Worm (Caenorhabditis elegans) whole organism, dauer: ENCODE measurements around the gene B0252.5.

Experiments used
- unc-62 ChIP-seq: sonication (generic microtip); optimal IDR thresholded peaks from 2 replicates; lab custom pipeline; 2017; ENCODE audit warnings: missing biosample characterization, missing genetic modification reagents, missing genetic modification characterization

Gene B0252.5

DNA sequence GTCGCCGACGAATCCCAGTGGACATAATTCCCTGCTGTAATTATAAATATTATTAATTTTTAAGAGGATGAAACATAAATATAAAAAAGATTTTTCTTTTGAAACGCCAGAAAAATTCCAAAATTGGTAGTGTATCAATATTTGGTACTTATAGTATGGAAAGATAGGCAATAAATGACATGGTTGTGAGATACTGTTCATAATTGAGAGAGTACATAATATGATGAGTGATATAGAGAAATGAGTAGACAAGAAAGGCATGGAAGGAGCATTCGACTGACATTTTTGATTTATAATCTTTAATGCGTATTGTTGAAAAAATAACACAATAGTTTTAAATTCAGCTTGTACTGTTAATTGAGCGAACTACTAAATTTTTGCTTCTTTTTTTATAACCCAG is 21.2 kb downstream of the B0252.5 start, which contains the start of gene C44B7.11:
Gene C44B7.11, minus strand, starts transcription at position 34 of the 400 bp plus-strand sequence.
- no peak for TF ChIP-seq unc-62 (GFP tag; lab: Kevin White, UChicago)

ce11 chrII:6893589-6894245 is 25.0 kb downstream of the B0252.5 start, which contains the start of gene adal-1:
TSS of gene adal-1 (minus strand) at chrII:6893639.
- no peak for TF ChIP-seq unc-62 (GFP tag; lab: Kevin White, UChicago)

ce11 chrII:6891838-6892237 is 26.8 kb downstream of the B0252.5 start:
- TF ChIP-seq unc-62 (GFP tag; lab: Kevin White, UChicago), result no peak

DNA sequence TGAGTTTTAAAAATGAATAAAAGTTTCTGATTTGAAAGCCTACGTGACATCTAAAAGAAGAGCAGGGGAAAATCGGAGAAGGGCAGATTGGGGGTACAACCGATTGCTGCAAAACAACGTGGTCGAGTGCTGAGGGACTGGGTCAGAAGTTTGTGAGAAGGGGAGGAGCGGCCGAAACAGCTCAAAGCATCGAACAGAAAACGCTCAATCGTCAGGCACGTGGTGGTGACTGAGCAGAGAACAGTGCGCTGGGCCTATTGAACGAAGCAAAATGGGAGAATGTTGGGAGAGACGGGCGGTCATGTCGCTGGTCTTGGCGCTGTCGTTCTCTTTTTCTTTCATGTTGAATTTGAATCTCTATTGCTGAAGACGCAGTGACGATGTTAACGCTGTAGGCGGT is 27.5 kb downstream of the B0252.5 start:
- TF ChIP-seq unc-62 (GFP tag; lab: Kevin White, UChicago), result no peak

- no peak for TF ChIP-seq unc-62 (GFP tag; lab: Kevin White, UChicago)
Observed at ce11 chrII:6890095-6890494, 28.6 kb downstream of the B0252.5 start, which contains the start of gene acer-1. TSS of gene acer-1 (minus strand) at chrII:6890400.

DNA sequence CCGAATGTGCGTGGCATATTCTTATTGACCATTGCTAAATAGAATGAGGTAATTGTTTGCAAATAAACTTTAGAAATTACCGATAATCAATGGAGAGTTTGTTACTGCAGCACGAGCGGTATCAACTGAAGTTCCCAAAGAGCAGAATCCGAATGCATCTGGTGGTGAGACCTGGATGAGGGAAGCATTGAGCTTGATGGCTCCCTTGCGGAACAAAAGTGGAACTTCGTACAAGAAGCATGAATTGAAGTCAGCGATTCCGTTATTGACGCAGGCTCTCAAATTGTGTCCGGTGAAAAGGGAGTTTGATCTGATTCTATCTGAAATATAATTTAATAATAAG is 29.1 kb downstream of the B0252.5 start:
- no peak for TF ChIP-seq unc-62 (GFP tag; lab: Kevin White, UChicago)

- TF ChIP-seq unc-62 (GFP tag; lab: Kevin White, UChicago), result no peak
Observed at ce11 chrII:6888661-6889579, 29.8 kb downstream of the B0252.5 start.

- TF ChIP-seq unc-62 (GFP tag; lab: Kevin White, UChicago), result no peak
Observed at ce11 chrII:6888211-6888610, 30.5 kb downstream of the B0252.5 start.

DNA sequence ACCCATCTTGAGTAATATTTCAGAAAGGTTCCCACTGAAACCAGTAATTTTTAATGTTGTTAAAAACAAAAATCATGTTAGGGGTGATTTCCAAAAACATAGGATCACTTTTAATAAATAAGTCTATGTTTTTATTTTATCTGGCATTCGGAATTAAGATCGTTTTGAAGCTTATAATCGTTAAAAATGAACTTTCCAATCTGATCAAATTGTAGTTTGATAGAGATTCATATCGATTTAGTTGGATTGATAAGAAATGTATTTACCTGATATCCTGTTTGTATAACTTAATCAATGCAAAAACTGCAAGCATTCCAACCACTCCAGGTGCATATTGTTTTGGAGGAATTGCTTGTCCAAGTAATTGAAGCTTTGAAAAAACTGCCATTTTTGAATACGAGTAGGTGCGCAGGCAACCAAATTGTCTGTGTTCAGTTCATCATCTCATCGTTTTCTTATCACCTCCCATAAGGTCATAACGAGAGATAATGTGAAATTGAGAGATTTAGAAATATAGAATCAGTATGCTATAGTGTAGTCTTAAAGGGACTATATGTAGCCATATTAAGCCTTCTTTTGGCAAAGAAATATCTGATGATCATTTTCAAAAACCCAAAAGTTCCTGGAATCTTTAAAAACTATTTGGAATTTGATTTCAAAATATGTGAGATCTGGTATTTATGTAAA is 31.2 kb downstream of the B0252.5 start, which contains the start of gene pmp-2:
Gene pmp-2, minus strand, starts transcription at position 487 of the 687 bp plus-strand sequence.
- no peak for TF ChIP-seq unc-62 (GFP tag; lab: Kevin White, UChicago)

DNA sequence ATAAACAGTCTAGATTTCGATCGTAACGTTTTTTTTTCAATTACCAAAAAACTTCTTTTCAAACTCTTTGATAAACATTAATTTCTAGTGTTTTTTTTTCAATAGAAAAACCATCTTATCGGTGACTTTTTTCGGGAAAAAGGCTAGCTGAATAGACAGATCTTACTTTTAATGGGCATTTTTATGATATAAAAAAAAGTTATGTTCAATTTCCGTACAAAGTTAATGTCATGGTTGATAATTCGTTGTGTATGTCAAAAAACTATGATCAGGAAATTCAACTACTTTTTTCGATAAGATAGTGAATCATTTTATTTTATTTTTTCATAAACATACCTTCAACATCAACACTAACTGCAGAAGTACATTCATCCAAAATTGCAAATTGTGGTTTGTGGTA is 34.1 kb downstream of the B0252.5 start:
- TF ChIP-seq unc-62 (GFP tag; lab: Kevin White, UChicago), result no peak

ce11 chrII:6883716-6884115 is 35.0 kb downstream of the B0252.5 start, which contains the start of gene pmp-1:
TSS of gene pmp-1 (minus strand) at chrII:6883754.
- no peak for TF ChIP-seq unc-62 (GFP tag; lab: Kevin White, UChicago)

ce11 chrII:6882335-6882734 is 36.3 kb downstream of the B0252.5 start:
- no peak for TF ChIP-seq unc-62 (GFP tag; lab: Kevin White, UChicago)

DNA sequence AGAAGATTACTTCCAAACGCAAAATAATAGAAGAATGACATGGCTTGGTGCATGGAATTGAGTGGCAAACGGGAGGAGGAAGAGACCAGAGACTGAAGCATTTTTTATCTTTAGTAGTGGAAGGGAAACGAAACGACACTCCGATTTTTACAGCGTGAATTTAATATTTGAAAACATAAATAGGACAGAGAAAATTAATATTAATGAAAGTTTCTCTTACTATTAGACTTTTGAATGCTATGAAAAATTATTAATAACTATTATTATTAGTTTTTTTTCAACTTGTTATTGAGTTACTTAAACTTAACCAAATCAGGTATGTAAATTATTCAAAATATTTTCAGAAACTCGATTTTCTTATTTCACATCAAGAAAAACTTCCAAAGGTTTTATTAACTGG is 38.6 kb downstream of the B0252.5 start, which contains the start of gene C44B7.7:
Gene C44B7.7, minus strand, starts transcription at position 101 of the 400 bp plus-strand sequence.
- no peak for TF ChIP-seq unc-62 (GFP tag; lab: Kevin White, UChicago)

DNA sequence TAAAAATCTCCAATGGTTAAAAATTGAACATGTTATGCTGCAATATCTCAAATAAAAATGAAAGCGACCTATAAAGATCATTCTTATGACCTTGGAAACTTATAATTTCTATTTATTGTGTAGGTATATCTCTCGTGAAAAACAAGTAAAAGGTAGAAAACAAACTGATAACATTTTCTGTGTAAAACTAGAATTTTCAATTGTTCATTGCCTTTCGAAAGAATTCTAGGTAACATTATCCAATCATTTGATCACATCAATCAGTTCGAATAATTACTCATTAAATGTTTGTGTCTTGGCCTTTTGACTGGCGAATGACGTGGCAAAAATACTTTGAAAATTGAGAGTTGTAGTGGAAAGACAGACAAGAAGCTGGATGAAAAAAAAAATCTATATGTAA is 40.8 kb downstream of the B0252.5 start:
- TF ChIP-seq unc-62 (GFP tag; lab: Kevin White, UChicago), result no peak

DNA sequence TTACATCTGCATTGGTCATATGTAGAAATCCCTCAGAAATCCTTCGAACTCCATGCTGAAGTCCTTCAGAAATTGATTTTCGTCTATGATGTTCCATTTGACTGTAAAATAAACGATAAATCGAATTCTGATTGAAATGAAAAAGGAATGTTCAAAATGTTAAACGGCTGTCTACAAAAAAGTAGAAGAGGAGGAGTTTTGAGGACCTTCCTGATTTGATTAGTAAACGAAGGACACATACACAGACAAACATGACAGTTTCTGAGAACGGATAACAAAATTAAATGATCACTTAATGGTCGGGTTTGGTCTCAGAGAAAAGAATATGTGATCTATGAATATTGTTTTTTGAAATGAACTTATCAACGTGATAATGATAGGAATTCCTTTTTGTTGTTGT is 41.7 kb downstream of the B0252.5 start, which contains the start of gene slc-36.5:
Gene slc-36.5, minus strand, starts transcription at position 101 of the 400 bp plus-strand sequence.
- TF ChIP-seq unc-62 (GFP tag; lab: Kevin White, UChicago), result no peak
